Fruit fly (Drosophila melanogaster) whole organism, embryonic: ENCODE results near the gene CIA30.

Experiments used
- CG10366 ChIP-seq: fragments of 200-800 bp; sonication (Bioruptor generic); IDR thresholded peaks from 2 replicates; pipeline ENCODE4 v1.3.6; 2022; ENCODE audit warnings: missing biosample characterization, missing genetic modification characterization
- CG10543 ChIP-seq: fragments of 200-800 bp; sonication (Bioruptor generic); optimal IDR thresholded peaks from 3 replicates; lab custom pipeline; 2017; ENCODE audit warnings: missing biosample characterization, mild to moderate bottlenecking, missing genetic modification characterization, moderate library complexity
- CG12155 ChIP-seq: fragments of 200-800 bp; sonication (Bioruptor generic); optimal IDR thresholded peaks from 3 replicates; lab custom pipeline; 2016; ENCODE audit warnings: missing biosample characterization, missing genetic modification characterization
- CG12236 ChIP-seq: fragments of 200-800 bp; sonication (Bioruptor generic); optimal IDR thresholded peaks from 2 replicates; lab custom pipeline; 2016; ENCODE audit warnings: missing biosample characterization, missing genetic modification characterization
- CG12299 ChIP-seq: fragments of 200-800 bp; sonication (Bioruptor generic); optimal IDR thresholded peaks from 2 replicates; lab custom pipeline; 2018; ENCODE audit warnings: missing biosample characterization, mild to moderate bottlenecking, missing genetic modification characterization
- CG12744 ChIP-seq: fragments of 200-800 bp; sonication (Bioruptor generic); optimal IDR thresholded peaks from 2 replicates; lab custom pipeline; 2016; ENCODE audit warnings: missing biosample characterization, missing genetic modification characterization
- CG30403 ChIP-seq: fragments of 200-800 bp; sonication (Bioruptor generic); optimal IDR thresholded peaks from 3 replicates; lab custom pipeline; 2016; ENCODE audit warnings: missing biosample characterization, missing genetic modification characterization
- CG4404 ChIP-seq: fragments of 200-800 bp; sonication (Bioruptor generic); IDR thresholded peaks from 2 replicates; pipeline ENCODE4 v1.3.6; 2022; ENCODE audit warnings: missing biosample characterization, missing genetic modification characterization
- CG4617 ChIP-seq: fragments of 200-800 bp; sonication (Bioruptor generic); optimal IDR thresholded peaks from 3 replicates; lab custom pipeline; 2016; ENCODE audit warnings: missing biosample characterization, missing genetic modification characterization, borderline replicate concordance
- CG4854 ChIP-seq: fragments of 200-800 bp; sonication (Bioruptor generic); optimal IDR thresholded peaks from 2 replicates; lab custom pipeline; 2016; ENCODE audit warnings: missing biosample characterization, missing genetic modification characterization, inconsistent platforms
- CG5180 ChIP-seq: fragments of 200-800 bp; sonication (Bioruptor generic); optimal IDR thresholded peaks from 3 replicates; lab custom pipeline; 2017; ENCODE audit warnings: missing biosample characterization, missing genetic modification characterization, mild to moderate bottlenecking, moderate library complexity, missing genetic modification reagents
- CG6175 ChIP-seq: fragments of 200-800 bp; sonication (Bioruptor generic); IDR thresholded peaks from 3 replicates; pipeline ENCODE4 v1.3.6; 2022; ENCODE audit warnings: missing biosample characterization, missing genetic modification characterization
- CG8765 ChIP-seq: fragments of 200-800 bp; sonication (Bioruptor generic); IDR thresholded peaks from 2 replicates; pipeline ENCODE4 v1.3.6; 2022; ENCODE audit warnings: missing biosample characterization, missing genetic modification characterization
- CG8944 ChIP-seq: fragments of 200-800 bp; sonication (Bioruptor generic); optimal IDR thresholded peaks from 3 replicates; lab custom pipeline; 2016; ENCODE audit warnings: missing biosample characterization, missing genetic modification characterization
- CHES-1-like ChIP-seq: fragments of 200-800 bp; sonication (Bioruptor generic); optimal IDR thresholded peaks from 2 replicates; lab custom pipeline; 2016; ENCODE audit warnings: missing biosample characterization, missing genetic modification characterization
- Dip3 ChIP-seq: fragments of 200-800 bp; sonication (Bioruptor generic); optimal IDR thresholded peaks from 3 replicates; lab custom pipeline; 2016; ENCODE audit warnings: missing biosample characterization, missing genetic modification characterization
- E2f1 ChIP-seq: fragments of 200-800 bp; sonication (Bioruptor generic); IDR thresholded peaks from 2 replicates; pipeline ENCODE4 v1.3.6; 2022; ENCODE audit warnings: missing biosample characterization, missing genetic modification characterization
- Fer2 ChIP-seq: fragments of 200-800 bp; sonication (Bioruptor generic); optimal IDR thresholded peaks from 2 replicates; lab custom pipeline; 2018; ENCODE audit warnings: missing biosample characterization, mild to moderate bottlenecking, missing genetic modification characterization, moderate library complexity
- GATAe ChIP-seq: fragments of 200-800 bp; sonication (Bioruptor generic); conservative IDR thresholded peaks from 2 replicates; pipeline ENCODE4 v1.3.6; 2022; ENCODE audit warnings: missing biosample characterization, missing genetic modification characterization
- Hr78 ChIP-seq, 2 experiments: fragments of 200-800 bp in 1 of 2; fragments of >200 bp in 1 of 2; sonication (Bioruptor generic) in 1 of 2; optimal IDR thresholded peaks; 2 replicates each; lab custom pipeline; 2017 to 2019; ENCODE audit warnings: missing biosample characterization in 2 of 2, missing genetic modification characterization in 2 of 2, mild to moderate bottlenecking in 1 of 2, moderate library complexity in 1 of 2
- Med ChIP-seq: fragments of 200-800 bp; sonication (Bioruptor generic); peaks from one replicate; lab custom pipeline; 2016; ENCODE audit warnings: missing biosample characterization, missing genetic modification characterization, mild to moderate bottlenecking, inconsistent platforms, moderate library complexity
- Neu2 ChIP-seq: fragments of 200-800 bp; sonication (Bioruptor generic); optimal IDR thresholded peaks from 3 replicates; lab custom pipeline; 2016; ENCODE audit warnings: missing biosample characterization, missing genetic modification characterization, borderline replicate concordance
- Nf-YB ChIP-seq: fragments of 200-800 bp; sonication (Bioruptor generic); optimal IDR thresholded peaks from 3 replicates; lab custom pipeline; 2019; ENCODE audit warnings: missing biosample characterization, mild to moderate bottlenecking, missing genetic modification characterization, moderate library complexity
- PHDP ChIP-seq: fragments of 200-800 bp; sonication (Bioruptor generic); optimal IDR thresholded peaks from 3 replicates; lab custom pipeline; 2018; ENCODE audit warnings: missing biosample characterization, mild to moderate bottlenecking, missing genetic modification characterization, moderate library complexity
- Ptx1 ChIP-seq: fragments of 200-800 bp; sonication (Bioruptor generic); IDR thresholded peaks from 2 replicates; pipeline ENCODE4 v1.3.6; 2022; ENCODE audit warnings: missing biosample characterization, missing genetic modification characterization
- Tbp ChIP-seq: fragments of >200 bp; optimal IDR thresholded peaks from 2 replicates; lab custom pipeline; 2018; ENCODE audit warnings: missing biosample characterization, missing genetic modification characterization
- ara ChIP-seq: fragments of 200-800 bp; sonication (Bioruptor generic); IDR thresholded peaks from 2 replicates; pipeline ENCODE4 v1.3.6; 2022; ENCODE audit warnings: missing biosample characterization, missing genetic modification characterization
- bcd ChIP-seq: fragments of 200-800 bp; sonication (Bioruptor generic); optimal IDR thresholded peaks from 2 replicates; lab custom pipeline; 2017; ENCODE audit warnings: missing biosample characterization, mild to moderate bottlenecking, missing genetic modification characterization
- caup ChIP-seq: fragments of 200-800 bp; sonication (Bioruptor generic); optimal IDR thresholded peaks from 3 replicates; lab custom pipeline; 2017; ENCODE audit warnings: missing biosample characterization, mild to moderate bottlenecking, missing genetic modification characterization, moderate library complexity; ENCODE audit not compliant: severe bottlenecking
- dati ChIP-seq: fragments of 200-800 bp; sonication (Bioruptor generic); IDR thresholded peaks from 2 replicates; pipeline ENCODE4 v1.3.6; 2022; ENCODE audit warnings: missing biosample characterization, missing genetic modification characterization
- dm ChIP-seq: fragments of 200-800 bp; sonication (Bioruptor generic); optimal IDR thresholded peaks from 3 replicates; lab custom pipeline; 2016; ENCODE audit warnings: missing biosample characterization, missing genetic modification characterization
- esg ChIP-seq: fragments of 200-800 bp; sonication (Bioruptor generic); conservative IDR thresholded peaks from 2 replicates; pipeline ENCODE4 v1.3.6; 2022; ENCODE audit warnings: missing biosample characterization, missing genetic modification characterization
- fru ChIP-seq: fragments of >200 bp; optimal IDR thresholded peaks from 2 replicates; lab custom pipeline; 2017
- ftz-f1 ChIP-seq: fragments of 200-800 bp; sonication (Bioruptor generic); optimal IDR thresholded peaks from 2 replicates; lab custom pipeline; 2016; ENCODE audit warnings: missing biosample characterization, missing genetic modification characterization
- grn ChIP-seq: fragments of 200-800 bp; sonication (Bioruptor generic); optimal IDR thresholded peaks from 3 replicates; lab custom pipeline; 2017; ENCODE audit warnings: missing biosample characterization, missing genetic modification characterization
- hb ChIP-seq: fragments of 200-800 bp; sonication (Bioruptor generic); IDR thresholded peaks from 3 replicates; pipeline ENCODE4 v1.3.6; 2022; ENCODE audit warnings: missing biosample characterization, missing genetic modification characterization; ENCODE audit not compliant: partially characterized antibody
- her ChIP-seq: fragments of 200-800 bp; sonication (Bioruptor generic); optimal IDR thresholded peaks from 2 replicates; lab custom pipeline; 2016; ENCODE audit warnings: missing biosample characterization, missing genetic modification characterization
- jigr1 ChIP-seq: fragments of 200-800 bp; sonication (Bioruptor generic); IDR thresholded peaks from 3 replicates; pipeline ENCODE4 v1.3.6; 2022; ENCODE audit warnings: missing biosample characterization, missing genetic modification characterization
- kni ChIP-seq: fragments of 200-800 bp; sonication (Bioruptor generic); optimal IDR thresholded peaks from 3 replicates; lab custom pipeline; 2017; ENCODE audit warnings: mild to moderate bottlenecking, missing biosample characterization, missing genetic modification reagents, missing genetic modification characterization
- luna ChIP-seq: fragments of 200-800 bp; sonication (Bioruptor generic); optimal IDR thresholded peaks from 2 replicates; lab custom pipeline; 2016; ENCODE audit warnings: missing biosample characterization, missing genetic modification characterization
- mirr ChIP-seq: fragments of 200-800 bp; sonication (Bioruptor generic); optimal IDR thresholded peaks from 3 replicates; lab custom pipeline; 2018; ENCODE audit warnings: missing biosample characterization, mild to moderate bottlenecking, missing genetic modification characterization
- odd ChIP-seq: fragments of 200-800 bp; sonication (Bioruptor generic); optimal IDR thresholded peaks from 2 replicates; lab custom pipeline; 2017; ENCODE audit warnings: missing biosample characterization, mild to moderate bottlenecking, missing genetic modification characterization
- otp ChIP-seq: fragments of 200-800 bp; sonication (Bioruptor generic); IDR thresholded peaks from 3 replicates; pipeline ENCODE4, ENCODE4 v1.3.6; 2022; ENCODE audit warnings: missing biosample characterization, missing genetic modification characterization
- schlank ChIP-seq: fragments of 200-800 bp; sonication (Bioruptor generic); optimal IDR thresholded peaks from 2 replicates; lab custom pipeline; 2018; ENCODE audit warnings: missing biosample characterization, mild to moderate bottlenecking, missing genetic modification characterization
- sim ChIP-seq: fragments of 200-800 bp; sonication (Bioruptor generic); IDR thresholded peaks from 2 replicates; pipeline ENCODE4 v1.3.6; 2022; ENCODE audit warnings: missing biosample characterization, missing genetic modification characterization
- ssp ChIP-seq: fragments of 200-800 bp; sonication (Bioruptor generic); IDR thresholded peaks from 2 replicates; pipeline ENCODE4 v1.3.6; 2022; ENCODE audit warnings: missing biosample characterization, missing genetic modification characterization
- sug ChIP-seq: fragments of 200-800 bp; optimal IDR thresholded peaks from 2 replicates; lab custom pipeline; 2019; ENCODE audit warnings: missing biosample characterization, mild to moderate bottlenecking, missing genetic modification characterization, moderate library complexity
- tin ChIP-seq: fragments of 200-800 bp; sonication (Bioruptor generic); optimal IDR thresholded peaks from 3 replicates; lab custom pipeline; 2016; ENCODE audit warnings: missing biosample characterization, missing genetic modification characterization
- twi ChIP-seq: fragments of 200-800 bp; optimal IDR thresholded peaks from 2 replicates; lab custom pipeline; 2019; ENCODE audit warnings: missing biosample characterization, mild to moderate bottlenecking, missing genetic modification characterization, moderate library complexity
- vvl ChIP-seq: fragments of 200-800 bp; sonication (Bioruptor generic); IDR thresholded peaks from 2 replicates; pipeline ENCODE4 v1.3.6; 2022; ENCODE audit warnings: missing biosample characterization, missing genetic modification characterization
- wdn ChIP-seq: fragments of 200-800 bp; sonication (Bioruptor generic); IDR thresholded peaks from 2 replicates; pipeline ENCODE4 v1.3.6; 2022; ENCODE audit warnings: missing biosample characterization, missing genetic modification characterization
- zfh1 ChIP-seq: fragments of 200-800 bp; sonication (Bioruptor generic); IDR thresholded peaks from 3 replicates; pipeline ENCODE4 v1.3.6; 2022; ENCODE audit warnings: missing biosample characterization, missing genetic modification characterization

Gene CIA30

dm6 chr3R:29781874-29782273 lies 45.1 kb downstream of the CIA30 start:
- no peak for TF ChIP-seq her
- peak; percentile 23 for TF ChIP-seq twi
- TF ChIP-seq CHES-1-like (GFP tag; lab: Kevin White, UChicago) = no peak
- TF ChIP-seq ssp (GFP tag; lab: Robert Waterston, UW) = no peak
- TF ChIP-seq Nf-YB (GFP tag; lab: Kevin White, UChicago) = no peak
- peak; percentile 24 for TF ChIP-seq kni (GFP tag; lab: Kevin White, UChicago)
- no peak for TF ChIP-seq CG30403 (GFP tag; lab: Kevin White, UChicago)
- no peak for TF ChIP-seq dm
- TF ChIP-seq CG8765 (GFP tag; lab: Robert Waterston, UW) = no peak
- no peak for TF ChIP-seq caup
- no peak for TF ChIP-seq Fer2 (tag; lab: Kevin White, UChicago)
- TF ChIP-seq CG4617 (GFP tag; lab: Kevin White, UChicago) = no peak
- TF ChIP-seq Med (GFP tag; lab: Kevin White, UChicago) = peak; percentile 86
- TF ChIP-seq CG12236 (GFP tag; lab: Kevin White, UChicago) = no peak
- TF ChIP-seq otp = no peak
- no peak for TF ChIP-seq jigr1 (GFP tag; lab: Robert Waterston, UW)
- no peak for TF ChIP-seq luna (GFP tag; lab: Kevin White, UChicago)
- no peak for TF ChIP-seq PHDP (tag; lab: Kevin White, UChicago)
- no peak for TF ChIP-seq CG12155 (GFP tag; lab: Kevin White, UChicago)
- TF ChIP-seq vvl (GFP tag; lab: Robert Waterston, UW) = 0 out of 2 replicates have a peak, but pooled peaks have one; percentile 8
- TF ChIP-seq mirr = no peak
- TF ChIP-seq esg (GFP tag; lab: Robert Waterston, UW) = no peak
- peak; percentile 58 for TF ChIP-seq grn (GFP tag; lab: Kevin White, UChicago)
- TF ChIP-seq CG4404 = no peak
- peak; percentile 47 for TF ChIP-seq ftz-f1 (GFP tag; lab: Kevin White, UChicago)
- TF ChIP-seq Hr78 (GFP tag; optimal IDR thresholded peaks at IDR 0.05; lab: Kevin White, UChicago) = peak in 1 of 2 experiments; percentile 56
- no peak for TF ChIP-seq CG6175 (GFP tag; lab: Robert Waterston, UW)
- no peak for TF ChIP-seq wdn (GFP tag; lab: Robert Waterston, UW)
- no peak for TF ChIP-seq zfh1 (GFP tag; lab: Robert Waterston, UW)
- 0 out of 2 replicates have a peak, but pooled peaks have one; percentile 24 for TF ChIP-seq Ptx1 (GFP tag; lab: Robert Waterston, UW)
- TF ChIP-seq sug (tag; lab: Kevin White, UChicago) = peak; percentile 67
- peak; percentile 62 for TF ChIP-seq CG10543 (GFP tag; lab: Kevin White, UChicago)
- no peak for TF ChIP-seq CG8944 (GFP tag; lab: Kevin White, UChicago)
- no peak for TF ChIP-seq CG4854
- no peak for TF ChIP-seq Neu2
- no peak for TF ChIP-seq Dip3 (GFP tag; lab: Kevin White, UChicago)
- peak; percentile 20 for TF ChIP-seq GATAe (GFP tag; lab: Robert Waterston, UW)
- no peak for TF ChIP-seq E2f1 (GFP tag; lab: Robert Waterston, UW)
- TF ChIP-seq ara = 0 out of 2 replicates have a peak, but pooled peaks have one; percentile 28
- TF ChIP-seq odd (GFP tag; lab: Kevin White, UChicago) = peak; percentile 9
- TF ChIP-seq Tbp (GFP tag; lab: Kevin White, UChicago) = no peak
- no peak for TF ChIP-seq CG12299 (tag; lab: Kevin White, UChicago)
- no peak for TF ChIP-seq dati (GFP tag; lab: Robert Waterston, UW)
- TF ChIP-seq sim (GFP tag; lab: Robert Waterston, UW) = no peak
- TF ChIP-seq hb (GFP tag; lab: Robert Waterston, UW) = no peak
- TF ChIP-seq schlank (tag; lab: Kevin White, UChicago) = no peak
- TF ChIP-seq tin = no peak
- no peak for TF ChIP-seq CG10366 (GFP tag; lab: Robert Waterston, UW)
- no peak for TF ChIP-seq CG5180 (GFP tag; lab: Kevin White, UChicago)
- no peak for TF ChIP-seq CG12744
- TF ChIP-seq bcd = no peak
- no peak for TF ChIP-seq fru (lab: Kevin White, UChicago)
